Worm (Caenorhabditis elegans) whole organism, L2 larva: ENCODE results near the gene dct-19.

Source experiments
- R02D3.7 ChIP-seq: fragments of 150-350 bp; optimal IDR thresholded peaks from 2 replicates; lab custom pipeline; 2014; ENCODE audit warnings: missing biosample characterization, missing genetic modification characterization
- Y55F3AM.14 ChIP-seq: fragments of 200-800 bp; sonication (Bioruptor generic); optimal IDR thresholded peaks from 2 replicates; lab custom pipeline; 2018; ENCODE audit warnings: mild to moderate bottlenecking, missing genetic modification characterization, missing compliant biosample characterization
- alr-1 ChIP-seq: fragments of 150-350 bp; optimal IDR thresholded peaks from 2 replicates; lab custom pipeline; 2014; ENCODE audit warnings: missing biosample characterization, missing genetic modification characterization
- ceh-16 ChIP-seq: fragments of 150-350 bp; optimal IDR thresholded peaks from 2 replicates; lab custom pipeline; 2014; ENCODE audit warnings: missing biosample characterization, missing genetic modification characterization
- ceh-82 ChIP-seq: fragments of 150-350 bp; optimal IDR thresholded peaks from 2 replicates; lab custom pipeline; 2014; ENCODE audit warnings: missing biosample characterization, missing genetic modification characterization
- crh-2 ChIP-seq: sonication (generic microtip); optimal IDR thresholded peaks from 2 replicates; lab custom pipeline; 2017; ENCODE audit warnings: missing biosample characterization, missing genetic modification characterization
- dmd-4 ChIP-seq: sonication (generic microtip); optimal IDR thresholded peaks from 2 replicates; lab custom pipeline; 2017; ENCODE audit warnings: missing biosample characterization, missing genetic modification characterization
- egl-27 ChIP-seq: sonication (generic microtip); optimal IDR thresholded peaks from 3 replicates; lab custom pipeline; 2017; ENCODE audit warnings: missing biosample characterization, missing genetic modification reagents, missing genetic modification characterization
- elt-1 ChIP-seq: fragments of 150-350 bp; optimal IDR thresholded peaks from 2 replicates; lab custom pipeline; 2014; ENCODE audit warnings: missing biosample characterization, missing genetic modification characterization
- fos-1 ChIP-seq: fragments of 150-350 bp; optimal IDR thresholded peaks from 2 replicates; lab custom pipeline; 2014; ENCODE audit warnings: missing biosample characterization, missing genetic modification characterization
- gmeb-1 ChIP-seq: fragments of 150-350 bp; optimal IDR thresholded peaks from 2 replicates; lab custom pipeline; 2014; ENCODE audit warnings: missing biosample characterization, missing genetic modification characterization
- lin-11 ChIP-seq: fragments of 150-350 bp; sonication (generic microtip); optimal IDR thresholded peaks from 2 replicates; lab custom pipeline; 2014; ENCODE audit warnings: missing biosample characterization, missing genetic modification characterization, inconsistent platforms, mixed read lengths
- lsy-2 ChIP-seq, 2 experiments: fragments of 150-350 bp in 1 of 2; sonication (generic microtip) in 1 of 2; optimal IDR thresholded peaks; 2 replicates each; lab custom pipeline; 2014 to 2017; ENCODE audit warnings: missing biosample characterization in 2 of 2, missing genetic modification characterization in 2 of 2
- mab-5 ChIP-seq: fragments of 150-350 bp; optimal IDR thresholded peaks from 2 replicates; lab custom pipeline; 2014; ENCODE audit warnings: missing biosample characterization, missing genetic modification characterization
- mbf-1 ChIP-seq: sonication (generic microtip); optimal IDR thresholded peaks from 2 replicates; lab custom pipeline; 2017; ENCODE audit warnings: missing biosample characterization, missing genetic modification characterization
- mdl-1 ChIP-seq, 2 experiments: fragments of 150-350 bp in 1 of 2; sonication (generic microtip) in 1 of 2; optimal IDR thresholded peaks; 2 replicates each; lab custom pipeline; 2017; ENCODE audit warnings: missing biosample characterization in 2 of 2, missing genetic modification characterization in 2 of 2
- nhr-10 ChIP-seq: sonication (generic microtip); optimal IDR thresholded peaks from 2 replicates; lab custom pipeline; 2017; ENCODE audit warnings: missing biosample characterization, missing genetic modification characterization
- nhr-12 ChIP-seq: fragments of 150-350 bp; optimal IDR thresholded peaks from 2 replicates; lab custom pipeline; 2014; ENCODE audit warnings: missing biosample characterization, missing genetic modification characterization
- nhr-129 ChIP-seq: fragments of 150-350 bp; optimal IDR thresholded peaks from 2 replicates; lab custom pipeline; 2014; ENCODE audit warnings: missing biosample characterization, missing genetic modification characterization
- nhr-21 ChIP-seq: fragments of 150-350 bp; optimal IDR thresholded peaks from 2 replicates; lab custom pipeline; 2014; ENCODE audit warnings: missing biosample characterization, missing genetic modification characterization
- nhr-23 ChIP-seq: fragments of 150-350 bp; optimal IDR thresholded peaks from 2 replicates; lab custom pipeline; 2014; ENCODE audit warnings: missing biosample characterization, missing genetic modification reagents, missing genetic modification characterization
- nhr-237 ChIP-seq: fragments of 150-350 bp; optimal IDR thresholded peaks from 2 replicates; lab custom pipeline; 2014; ENCODE audit warnings: missing biosample characterization, missing genetic modification characterization
- nhr-6 ChIP-seq: fragments of 150-350 bp; optimal IDR thresholded peaks from 2 replicates; lab custom pipeline; 2014; ENCODE audit warnings: missing biosample characterization, missing genetic modification characterization
- peb-1 ChIP-seq: fragments of 150-350 bp; optimal IDR thresholded peaks from 2 replicates; lab custom pipeline; 2014; ENCODE audit warnings: missing biosample characterization, missing genetic modification characterization
- skn-1 ChIP-seq: sonication (generic microtip); optimal IDR thresholded peaks from 2 replicates; lab custom pipeline; 2017; ENCODE audit warnings: missing biosample characterization, missing genetic modification characterization
- sma-9 ChIP-seq, 2 experiments: fragments of 150-350 bp in 1 of 2; sonication (generic microtip) in 1 of 2; optimal IDR thresholded peaks; 2 replicates each; lab custom pipeline; 2014 to 2016; ENCODE audit warnings: missing genetic modification characterization in 2 of 2, mild to moderate bottlenecking in 1 of 2, missing biosample characterization in 1 of 2, missing compliant biosample characterization in 1 of 2, missing genetic modification reagents in 1 of 2, moderate library complexity in 1 of 2
- unc-39 ChIP-seq: fragments of 150-350 bp; optimal IDR thresholded peaks from 2 replicates; lab custom pipeline; 2014; ENCODE audit warnings: missing biosample characterization, missing genetic modification characterization
- unc-62 ChIP-seq: fragments of 150-350 bp; optimal IDR thresholded peaks from 2 replicates; lab custom pipeline; 2014; ENCODE audit warnings: missing biosample characterization, missing genetic modification reagents, missing genetic modification characterization
- ztf-1 ChIP-seq: fragments of 200-800 bp; sonication (Bioruptor generic); conservative IDR thresholded peaks from 2 replicates; pipeline ENCODE4 v1.3.6; 2022; ENCODE audit warnings: missing genetic modification characterization, missing compliant biosample characterization
- ztf-11 ChIP-seq: sonication (generic microtip); optimal IDR thresholded peaks from 2 replicates; lab custom pipeline; 2017; ENCODE audit warnings: missing biosample characterization, missing genetic modification characterization
- ztf-4 ChIP-seq: fragments of 150-350 bp; optimal IDR thresholded peaks from 2 replicates; lab custom pipeline; 2014; ENCODE audit warnings: missing biosample characterization, missing genetic modification characterization

The dct-19 gene

DNA sequence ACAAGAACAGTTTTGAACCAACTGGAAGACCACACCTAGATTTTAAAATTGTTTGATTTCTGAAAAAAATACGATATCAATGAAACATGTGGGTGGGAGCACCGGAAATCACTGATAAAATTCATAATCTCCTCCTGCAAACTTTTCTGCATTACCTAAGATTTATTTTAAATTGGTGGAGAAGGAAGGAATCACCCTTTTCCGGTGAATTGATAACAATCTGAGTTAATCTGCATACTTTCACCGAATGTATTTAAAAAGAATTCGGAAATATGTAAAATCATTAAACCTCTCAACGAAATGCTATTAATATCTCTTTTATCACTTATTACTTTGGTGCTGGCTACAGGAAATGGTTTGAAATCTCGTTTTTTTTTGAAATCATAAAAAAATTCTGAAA is at the start of gene dct-19:
Gene dct-19, plus strand, starts transcription at position 301 of the 400 bp plus-strand sequence.
- TF ChIP-seq lin-11 (tag; lab: Kevin White, UChicago) (no peak), nhr-237 (tag; lab: Kevin White, UChicago) (no peak), egl-27 (no peak), nhr-12 (tag; lab: Kevin White, UChicago) (no peak), crh-2 (tag; lab: Kevin White, UChicago) (no peak), nhr-10 (no peak), nhr-23 (tag; lab: Kevin White, UChicago) (no peak), peb-1 (tag; lab: Kevin White, UChicago) (no peak)

DNA sequence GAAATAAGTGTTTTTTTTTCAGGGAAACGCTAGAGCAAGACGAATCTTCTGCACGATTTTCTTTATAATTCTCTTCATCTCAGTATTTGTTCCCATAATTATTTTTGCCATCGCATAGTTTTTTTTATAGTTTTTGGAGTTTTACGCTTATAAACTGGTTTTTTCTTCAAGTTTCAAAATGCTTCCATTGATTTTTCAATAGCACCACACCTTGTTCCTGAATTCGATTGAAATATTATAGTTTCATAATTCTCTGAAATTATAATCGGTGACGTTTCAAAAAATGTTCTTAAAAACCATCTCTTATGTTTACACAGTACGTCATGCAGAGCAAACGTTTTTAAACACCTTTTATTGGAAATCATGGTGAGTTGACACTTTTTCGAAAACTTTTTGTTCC is 49.6 kb upstream of the dct-19 start, which contains the start of gene K08D8.12:
Gene K08D8.12, plus strand, starts transcription at position 301 of the 400 bp plus-strand sequence.
- TF ChIP-seq Y55F3AM.14 (GFP tag; lab: Kevin White, UChicago): no peak
- TF ChIP-seq nhr-237 (tag; lab: Kevin White, UChicago): no peak
- no peak for TF ChIP-seq nhr-6
- no peak for TF ChIP-seq sma-9 (GFP tag; optimal IDR thresholded peaks at IDR 0.05; lab: Kevin White, UChicago)
- no peak for TF ChIP-seq sma-9 (tag; optimal IDR thresholded peaks at IDR 0.05; lab: Kevin White, UChicago)
- no peak for TF ChIP-seq nhr-129 (tag; lab: Kevin White, UChicago)
- TF ChIP-seq egl-27: no peak
- TF ChIP-seq dmd-4: no peak
- no peak for TF ChIP-seq elt-1 (tag; lab: Kevin White, UChicago)
- no peak for TF ChIP-seq unc-62 (GFP tag; lab: Kevin White, UChicago)
- TF ChIP-seq mdl-1 (tag; optimal IDR thresholded peaks at IDR 0.05; lab: Kevin White, UChicago): no peak
- no peak for TF ChIP-seq crh-2 (tag; lab: Kevin White, UChicago)
- TF ChIP-seq lsy-2 (tag; optimal IDR thresholded peaks at IDR 0.05; lab: Kevin White, UChicago): no peak
- no peak for TF ChIP-seq peb-1 (tag; lab: Kevin White, UChicago)
- no peak for TF ChIP-seq ztf-4 (tag; lab: Kevin White, UChicago)
- TF ChIP-seq nhr-21 (tag; lab: Kevin White, UChicago): no peak
- no peak for TF ChIP-seq ceh-82 (tag; lab: Kevin White, UChicago)
- TF ChIP-seq ceh-16 (tag; lab: Kevin White, UChicago): no peak

DNA sequence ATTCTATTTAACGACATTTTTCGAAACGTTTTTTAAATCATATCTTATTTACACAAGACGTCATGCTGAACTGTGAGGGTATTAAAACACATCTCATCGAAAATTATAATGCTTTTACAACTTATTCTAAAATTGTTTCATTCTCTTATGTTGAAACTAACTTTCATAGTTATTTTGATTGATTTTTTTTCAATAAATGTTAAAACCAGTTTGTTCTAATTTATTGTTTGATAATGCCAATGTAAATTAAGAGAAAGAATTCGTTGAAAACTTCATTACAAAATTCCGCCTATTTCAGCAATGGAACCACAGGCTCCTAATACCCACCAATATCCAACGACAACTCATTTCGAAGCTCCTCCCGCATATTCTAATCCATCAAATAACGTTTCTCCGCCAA is 47.7 kb upstream of the dct-19 start, which contains the start of gene K08D8.11:
Gene K08D8.11, plus strand, starts transcription at position 301 of the 400 bp plus-strand sequence.
- TF ChIP-seq ztf-1 (GFP tag; lab: Robert Waterston, UW) (no peak), nhr-6 (no peak), R02D3.7 (no peak), gmeb-1 (tag; lab: Kevin White, UChicago) (no peak), ztf-11 (tag; lab: Kevin White, UChicago) (no peak), alr-1 (tag; lab: Kevin White, UChicago) (no peak), nhr-10 (no peak), skn-1 (no peak), peb-1 (tag; lab: Kevin White, UChicago) (no peak), fos-1 (tag; lab: Kevin White, UChicago) (no peak), mbf-1 (tag; lab: Kevin White, UChicago) (no peak)

DNA sequence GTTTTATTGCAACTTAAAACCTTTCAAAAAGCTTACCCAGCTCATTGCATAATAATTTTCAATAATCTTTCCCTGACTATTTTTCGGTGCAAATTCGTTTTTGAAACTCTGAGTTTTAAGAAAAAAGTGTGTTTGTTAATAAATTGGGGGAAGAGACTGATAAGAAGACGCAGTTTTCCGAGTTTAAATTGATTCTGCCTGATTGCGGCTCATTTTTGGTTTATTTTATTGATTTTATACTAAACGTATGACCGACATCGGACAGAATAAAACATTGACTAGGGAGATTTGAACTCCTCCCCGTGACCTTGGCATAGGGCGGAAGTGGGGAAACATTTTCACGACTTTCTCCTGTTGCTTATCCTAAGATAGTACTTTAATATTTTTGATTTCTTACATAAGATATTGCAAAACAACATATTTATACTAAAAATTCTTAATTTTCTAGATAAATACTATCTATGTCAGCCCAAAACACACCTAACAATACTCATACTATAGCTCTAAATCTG is 46.3 kb upstream of the dct-19 start, which contains the start of gene K08D8.7:
Gene K08D8.7, plus strand, starts transcription at position 462 of the 512 bp plus-strand sequence.
- TF ChIP-seq unc-39 (no peak), fos-1 (tag; lab: Kevin White, UChicago) (peak; percentile 70)

DNA sequence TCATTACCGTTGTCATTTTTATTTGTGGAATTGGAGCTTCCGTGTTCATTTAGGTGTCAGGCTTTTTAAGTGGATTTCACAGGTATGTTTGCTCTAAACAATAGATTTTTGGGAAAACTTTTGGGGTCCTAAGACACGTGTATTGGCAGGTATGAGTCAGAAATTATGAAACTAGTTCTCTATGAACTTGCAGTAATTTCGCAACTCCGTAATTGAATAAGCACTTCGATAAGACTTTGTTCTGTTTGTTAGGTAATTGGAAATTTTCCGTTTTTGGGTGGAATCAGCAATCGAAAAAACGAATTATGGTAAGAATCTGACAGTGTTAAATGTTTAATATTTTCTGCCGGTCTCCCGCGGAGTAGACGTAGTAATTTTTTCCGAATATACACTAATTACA is 45.6 kb upstream of the dct-19 start:
- no peak for TF ChIP-seq ztf-1 (GFP tag; lab: Robert Waterston, UW)
- TF ChIP-seq mab-5 (tag; lab: Kevin White, UChicago): no peak
- TF ChIP-seq nhr-21 (tag; lab: Kevin White, UChicago): no peak

DNA sequence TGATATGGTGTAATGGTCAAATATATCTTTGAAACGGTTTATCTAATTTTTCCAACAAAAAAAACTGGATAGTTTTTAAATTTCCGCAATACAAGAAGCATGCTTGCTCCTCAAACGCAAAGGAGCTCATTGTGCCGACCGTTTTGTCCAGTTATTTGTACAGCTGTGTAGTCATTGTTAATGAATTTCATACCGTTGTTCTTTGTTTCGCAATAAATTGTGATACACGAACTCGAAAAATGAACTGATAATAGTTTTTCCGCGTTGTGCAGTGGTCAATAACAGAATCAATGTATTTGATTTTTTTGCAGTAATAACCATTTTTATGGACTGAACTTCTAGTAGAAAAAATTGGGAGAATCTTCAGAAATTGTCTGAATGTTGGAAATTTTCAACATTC is 43.9 kb upstream of the dct-19 start:
- TF ChIP-seq R02D3.7: no peak
- TF ChIP-seq, all 48 proteins: peak for 0
